Worm (Caenorhabditis elegans): ENCODE data around the gene fbxa-13.

- TF ChIP-seq egl-43 (GFP tag; IDR thresholded peaks at IDR 0.05), result no peak
- no peak for TF ChIP-seq nhr-111 (GFP tag; optimal IDR thresholded peaks at IDR 0.05)
- no peak for TF ChIP-seq daf-16 (GFP tag; optimal IDR thresholded peaks at IDR 0.05)
- no peak for TF ChIP-seq daf-16 (tag; optimal IDR thresholded peaks at IDR 0.05)
- TF ChIP-seq mdt-29 (GFP tag; IDR thresholded peaks at IDR 0.05), result no peak
- no peak for TF ChIP-seq lin-13 (GFP tag; optimal IDR thresholded peaks at IDR 0.05)
- TF ChIP-seq nhr-28 (tag; optimal IDR thresholded peaks at IDR 0.05), result no peak
- TF ChIP-seq lsy-2 (tag; optimal IDR thresholded peaks at IDR 0.05), result no peak
- TF ChIP-seq lin-1 (GFP tag; IDR thresholded peaks at IDR 0.05), result no peak
- TF ChIP-seq F44E2.7 (GFP tag; IDR thresholded peaks at IDR 0.05), result no peak
- no peak for TF ChIP-seq dpl-1 (GFP tag; optimal IDR thresholded peaks at IDR 0.05)
- TF ChIP-seq lim-7 (GFP tag; IDR thresholded peaks at IDR 0.05), result no peak
Measured at ce11 chrIII:1689927-1690326, 15.8 kb downstream of the fbxa-13 start, which contains the start of gene Y22D7AR.14.

Measured in whole organism, L4 larva.